Worm (Caenorhabditis elegans) whole organism, L2 larva: ENCODE measurements around the gene srw-51.

ENCODE experiments used
- ZK546.5 ChIP-seq: sonication (generic microtip); optimal IDR thresholded peaks from 2 replicates; lab custom pipeline; 2017; ENCODE audit warnings: missing biosample characterization, missing genetic modification characterization
- elt-3 ChIP-seq: sonication (generic microtip); optimal IDR thresholded peaks from 2 replicates; lab custom pipeline; 2017; ENCODE audit warnings: missing biosample characterization, missing genetic modification characterization
- lin-39 ChIP-seq: fragments of 150-350 bp; optimal IDR thresholded peaks from 2 replicates; lab custom pipeline; 2014; ENCODE audit warnings: missing biosample characterization, missing genetic modification reagents, missing genetic modification characterization
- skn-1 ChIP-seq: sonication (generic microtip); optimal IDR thresholded peaks from 2 replicates; lab custom pipeline; 2017; ENCODE audit warnings: missing biosample characterization, missing genetic modification characterization
- snpc-4 ChIP-seq: fragments of 150-350 bp; optimal IDR thresholded peaks from 2 replicates; lab custom pipeline; 2014; ENCODE audit warnings: missing biosample characterization, missing genetic modification characterization
- unc-62 ChIP-seq: fragments of 150-350 bp; optimal IDR thresholded peaks from 2 replicates; lab custom pipeline; 2014; ENCODE audit warnings: missing biosample characterization, missing genetic modification reagents, missing genetic modification characterization

DNA sequence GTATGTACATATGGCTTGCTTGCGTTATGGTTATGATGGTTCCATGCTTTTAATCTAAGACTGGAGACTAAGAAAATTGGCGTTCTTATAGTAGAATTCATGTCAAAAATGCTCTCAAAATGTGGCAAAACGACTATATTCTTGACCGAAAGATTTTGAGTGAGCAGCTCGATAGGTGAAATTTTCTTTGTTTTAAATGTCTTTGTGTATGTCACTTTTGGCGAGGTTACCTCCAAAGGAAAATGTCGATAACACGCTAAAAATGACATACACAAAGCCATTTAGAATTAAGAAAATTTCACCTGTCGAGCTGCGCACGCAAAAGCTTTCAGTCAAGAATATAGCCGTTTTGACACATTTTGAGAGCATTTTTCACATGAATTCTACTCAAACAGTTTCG is 3.3 kb downstream of the srw-51 start, which contains the start of gene srz-66:
- TF ChIP-seq unc-62 (GFP tag; lab: Kevin White, UChicago): no peak
- no peak for TF ChIP-seq lin-39 (tag; lab: Kevin White, UChicago)
- no peak for TF ChIP-seq ZK546.5
- TF ChIP-seq elt-3: no peak
- no peak for TF ChIP-seq skn-1 (tag; lab: Kevin White, UChicago)
- no peak for TF ChIP-seq snpc-4 (tag; lab: Kevin White, UChicago)
